Worm (Caenorhabditis elegans) whole organism, young adult: ENCODE results near the gene cut-3.

Experiments used
- B0035.1 ChIP-seq: sonication (generic microtip); optimal IDR thresholded peaks from 2 replicates; lab custom pipeline; 2016; ENCODE audit warnings: missing genetic modification characterization, mild to moderate bottlenecking, missing compliant biosample characterization, missing genotype, missing genetic modification reagents
- B0336.3 ChIP-seq: fragments of 200-800 bp; sonication (Bioruptor generic); IDR thresholded peaks from 2 replicates; pipeline ENCODE4 v1.3.6; 2022; ENCODE audit warnings: missing genetic modification characterization, missing compliant biosample characterization
- C06A6.2 ChIP-seq: fragments of 200-800 bp; sonication (Bioruptor generic); conservative IDR thresholded peaks from 2 replicates; pipeline ENCODE4 v1.3.6; 2022; ENCODE audit warnings: missing genetic modification characterization, missing compliant biosample characterization
- F22D6.2 ChIP-seq: sonication (generic microtip); optimal IDR thresholded peaks from 2 replicates; lab custom pipeline; 2016; ENCODE audit warnings: mild to moderate bottlenecking, missing genetic modification characterization, missing compliant biosample characterization
- F33H1.4 ChIP-seq: fragments of 200-800 bp; sonication (Bioruptor generic); IDR thresholded peaks from 2 replicates; pipeline ENCODE4 v1.3.6; 2022; ENCODE audit warnings: missing genetic modification reagents, missing genetic modification characterization, missing compliant biosample characterization
- F39B2.1 ChIP-seq: fragments of 200-800 bp; sonication (Bioruptor generic); IDR thresholded peaks from 2 replicates; pipeline ENCODE4 v1.3.6; 2022; ENCODE audit warnings: missing genetic modification reagents, missing genetic modification characterization, missing compliant biosample characterization
- F49E8.2 ChIP-seq: sonication (generic microtip); optimal IDR thresholded peaks from 3 replicates; lab custom pipeline; 2017; ENCODE audit warnings: missing genetic modification characterization, mild to moderate bottlenecking, missing compliant biosample characterization, antibody characterized with exemption, moderate library complexity; ENCODE audit not compliant: insufficient read depth
- ccch-3 ChIP-seq: fragments of 200-800 bp; sonication (Bioruptor generic); optimal IDR thresholded peaks from 2 replicates; lab custom pipeline; 2018; ENCODE audit warnings: mild to moderate bottlenecking, missing genetic modification characterization, missing compliant biosample characterization
- lsy-27 ChIP-seq: sonication (generic microtip); optimal IDR thresholded peaks from 2 replicates; lab custom pipeline; 2017; ENCODE audit warnings: missing genetic modification characterization, mild to moderate bottlenecking, missing compliant biosample characterization, antibody characterized with exemption, missing genotype, borderline replicate concordance; ENCODE audit not compliant: insufficient read depth
- mxl-1 ChIP-seq: sonication (generic microtip); optimal IDR thresholded peaks from 2 replicates; lab custom pipeline; 2016; ENCODE audit warnings: missing genetic modification characterization, missing compliant biosample characterization
- nfya-2 ChIP-seq: fragments of 200-800 bp; sonication (Bioruptor generic); IDR thresholded peaks from 2 replicates; pipeline ENCODE4 v1.3.6; 2022; ENCODE audit warnings: missing genetic modification reagents, missing genetic modification characterization, missing compliant biosample characterization
- pha-4 ChIP-seq: fragments of 150-350 bp; sonication (generic microtip); optimal IDR thresholded peaks from 2 replicates; lab custom pipeline; 2014; ENCODE audit warnings: missing biosample characterization, missing genetic modification reagents, missing genetic modification characterization
- unc-62 ChIP-seq: fragments of 150-350 bp; optimal IDR thresholded peaks from 2 replicates; lab custom pipeline; 2014; ENCODE audit warnings: missing biosample characterization, missing genetic modification reagents, missing genetic modification characterization

DNA sequence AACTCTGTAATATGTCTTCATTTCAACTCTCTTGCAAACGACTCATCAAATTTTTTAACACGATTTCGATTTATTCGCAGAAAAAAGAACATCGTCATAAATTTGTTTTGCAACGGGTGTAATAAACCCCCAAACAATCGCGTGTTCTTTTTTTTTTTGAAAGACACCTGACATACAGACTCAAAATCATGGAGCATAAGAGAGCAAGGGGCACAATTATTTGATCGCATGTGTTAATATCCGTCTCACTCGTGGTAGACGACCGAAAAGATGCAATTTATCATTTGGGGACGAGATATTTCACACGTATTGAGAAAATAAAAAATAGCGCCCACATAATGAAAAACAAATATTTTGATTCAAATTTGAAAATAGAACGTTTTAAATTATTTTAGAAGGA lies 49.6 kb upstream of the cut-3 start:
- no peak for TF ChIP-seq B0336.3 (GFP tag; lab: Robert Waterston, UW)
- no peak for TF ChIP-seq B0035.1 (tag; lab: Kevin White, UChicago)
- no peak for TF ChIP-seq lsy-27 (tag; lab: Kevin White, UChicago)
- no peak for TF ChIP-seq ccch-3 (GFP tag; lab: Kevin White, UChicago)
- TF ChIP-seq mxl-1, result no peak
- no peak for TF ChIP-seq F33H1.4
- TF ChIP-seq pha-4 (tag; lab: Kevin White, UChicago), result no peak
- no peak for TF ChIP-seq C06A6.2 (GFP tag; lab: Robert Waterston, UW)
- TF ChIP-seq F49E8.2, result no peak
- no peak for TF ChIP-seq F22D6.2
- no peak for TF ChIP-seq F39B2.1 (GFP tag; lab: Robert Waterston, UW)
- no peak for TF ChIP-seq nfya-2 (GFP tag; lab: Robert Waterston, UW)
- no peak for TF ChIP-seq unc-62 (GFP tag; lab: Kevin White, UChicago)
